Fruit fly (Drosophila melanogaster): ENCODE measurements around the gene tws.

DNA sequence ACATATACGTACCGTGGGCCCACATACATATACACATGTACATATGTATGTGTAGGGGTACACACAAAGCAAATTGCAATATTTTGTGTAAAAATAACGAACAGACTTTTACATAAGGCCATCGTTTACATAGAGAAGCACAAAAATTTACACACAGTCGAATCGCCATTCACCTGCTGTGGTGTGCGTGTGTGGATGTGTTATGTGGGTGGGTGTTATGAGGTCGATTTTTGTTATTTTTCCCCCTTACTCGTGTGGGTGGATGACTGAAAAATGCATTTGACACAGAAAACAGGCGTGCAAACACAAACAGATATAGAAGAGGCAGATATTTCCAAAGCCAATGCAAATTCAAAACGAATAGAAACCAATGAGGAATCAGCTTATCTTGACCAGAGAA is 44.5 kb downstream of the tws start:
- no peak for TF ChIP-seq CG33017 (tag; optimal IDR thresholded peaks at IDR 0.05)
- TF ChIP-seq CG11617 (GFP tag; optimal IDR thresholded peaks at IDR 0.05) = no peak
- no peak for TF ChIP-seq CG7045 (GFP tag; optimal IDR thresholded peaks at IDR 0.05)
- peak; percentile 65 for TF ChIP-seq kay (GFP tag; ENCODE audit: borderline replicate concordance)
- TF ChIP-seq Crg-1 (GFP tag; optimal IDR thresholded peaks at IDR 0.05) = no peak
- TF ChIP-seq CG5204 (GFP tag; optimal IDR thresholded peaks at IDR 0.05) = no peak
- no peak for TF ChIP-seq Clk (GFP tag; optimal IDR thresholded peaks at IDR 0.05)
- TF ChIP-seq bab1 (GFP tag; optimal IDR thresholded peaks at IDR 0.05) = no peak
- no peak for TF ChIP-seq tj (GFP tag; optimal IDR thresholded peaks at IDR 0.05)
- no peak for TF ChIP-seq Hr96 (GFP tag; optimal IDR thresholded peaks at IDR 0.05)

Measured in whole organism, adult.